Worm (Caenorhabditis elegans) whole organism, L4 larva: ENCODE data around the gene F38B7.17.

ENCODE experiments used
- D1046.2 ChIP-seq: fragments of 200-800 bp; sonication (Bioruptor generic); IDR thresholded peaks from 2 replicates; pipeline ENCODE4 v1.3.6; 2022; ENCODE audit warnings: missing genetic modification characterization, missing compliant biosample characterization
- F10B5.3 ChIP-seq: sonication (generic microtip); optimal IDR thresholded peaks from 2 replicates; lab custom pipeline; 2016; ENCODE audit warnings: mild to moderate bottlenecking, missing genetic modification characterization, missing compliant biosample characterization
- F26F4.8 ChIP-seq: fragments of 200-800 bp; sonication (Bioruptor generic); conservative IDR thresholded peaks from 2 replicates; pipeline ENCODE4 v1.3.6; 2022; ENCODE audit warnings: missing genetic modification characterization, missing compliant biosample characterization
- T26A8.4 ChIP-seq: fragments of 200-800 bp; sonication (Bioruptor generic); IDR thresholded peaks from 2 replicates; pipeline ENCODE4 v1.3.6; 2022; ENCODE audit warnings: missing genetic modification characterization, missing compliant biosample characterization
- Y48G9A.11 ChIP-seq: fragments of 200-800 bp; sonication (Bioruptor generic); IDR thresholded peaks from 2 replicates; pipeline ENCODE4 v1.3.6; 2022; ENCODE audit warnings: missing genetic modification reagents, missing genetic modification characterization, missing compliant biosample characterization
- Y75B8A.6 ChIP-seq: fragments of 200-800 bp; sonication (Bioruptor generic); IDR thresholded peaks from 2 replicates; pipeline ENCODE4 v1.3.6; 2022; ENCODE audit warnings: missing genetic modification reagents, missing genetic modification characterization, missing compliant biosample characterization
- ama-1 ChIP-seq: fragments of 150-350 bp; optimal IDR thresholded peaks from 2 replicates; lab custom pipeline; 2014; ENCODE audit warnings: inconsistent platforms, mixed read lengths
- attf-4 ChIP-seq: sonication (generic microtip); optimal IDR thresholded peaks from 3 replicates; lab custom pipeline; 2017; ENCODE audit warnings: missing biosample characterization, missing genetic modification characterization
- ceh-20 ChIP-seq: fragments of 200-800 bp; sonication (Bioruptor generic); IDR thresholded peaks from 2 replicates; pipeline ENCODE4 v1.3.6; 2022; ENCODE audit warnings: missing genetic modification reagents, missing genetic modification characterization, missing compliant biosample characterization
- ceh-44 ChIP-seq: fragments of 200-800 bp; sonication (Bioruptor generic); IDR thresholded peaks from 2 replicates; pipeline ENCODE4 v1.3.6; 2022; ENCODE audit warnings: missing genetic modification reagents, missing genetic modification characterization, missing compliant biosample characterization
- dmd-9 ChIP-seq: fragments of 200-800 bp; sonication (Bioruptor generic); IDR thresholded peaks from 2 replicates; pipeline ENCODE4 v1.3.6; 2022; ENCODE audit warnings: missing genetic modification reagents, missing genetic modification characterization, missing compliant biosample characterization
- dpl-1 ChIP-seq: fragments of 150-350 bp; optimal IDR thresholded peaks from 2 replicates; lab custom pipeline; 2014; ENCODE audit warnings: missing biosample characterization, missing genetic modification reagents, missing genetic modification characterization
- egl-27 ChIP-seq: sonication (generic microtip); optimal IDR thresholded peaks from 3 replicates; lab custom pipeline; 2017; ENCODE audit warnings: missing biosample characterization, missing genetic modification reagents, missing genetic modification characterization
- fkh-10 ChIP-seq: fragments of 150-350 bp; optimal IDR thresholded peaks from 2 replicates; lab custom pipeline; 2014; ENCODE audit warnings: missing biosample characterization, missing genetic modification reagents, missing genetic modification characterization
- gei-8 ChIP-seq: fragments of 200-800 bp; sonication (Bioruptor generic); optimal IDR thresholded peaks from 2 replicates; lab custom pipeline; 2018; ENCODE audit warnings: mild to moderate bottlenecking, missing genetic modification characterization, missing compliant biosample characterization
- hlh-11 ChIP-seq: fragments of 200-800 bp; sonication (Bioruptor generic); optimal IDR thresholded peaks from 2 replicates; lab custom pipeline; 2018; ENCODE audit warnings: mild to moderate bottlenecking, missing genetic modification characterization, missing compliant biosample characterization
- hmg-1.1 ChIP-seq: fragments of 200-800 bp; sonication (Bioruptor generic); IDR thresholded peaks from 2 replicates; pipeline ENCODE4 v1.3.6; 2022; ENCODE audit warnings: missing genetic modification reagents, missing genetic modification characterization, missing compliant biosample characterization
- lin-39 ChIP-seq: fragments of 150-350 bp; optimal IDR thresholded peaks from 2 replicates; lab custom pipeline; 2014; ENCODE audit warnings: missing biosample characterization, missing genetic modification reagents, missing genetic modification characterization
- madf-9 ChIP-seq: fragments of 200-800 bp; sonication (Bioruptor generic); conservative IDR thresholded peaks from 2 replicates; pipeline ENCODE4 v1.3.6; 2022; ENCODE audit warnings: missing genetic modification reagents, missing genetic modification characterization, missing compliant biosample characterization
- mdl-1 ChIP-seq, 2 experiments: fragments of 150-350 bp in 1 of 2; sonication (generic microtip) in 1 of 2; optimal IDR thresholded peaks; 2 replicates each; lab custom pipeline; 2014 to 2017; ENCODE audit warnings: missing biosample characterization in 2 of 2, missing genetic modification characterization in 2 of 2
- mdt-29 ChIP-seq: fragments of 200-800 bp; sonication (Bioruptor generic); IDR thresholded peaks from 2 replicates; pipeline ENCODE4 v1.3.6; 2022; ENCODE audit warnings: missing genetic modification reagents, missing genetic modification characterization, missing compliant biosample characterization
- mes-2 ChIP-seq: sonication (generic microtip); optimal IDR thresholded peaks from 2 replicates; lab custom pipeline; 2016; ENCODE audit warnings: missing genotype, mild to moderate bottlenecking, missing genetic modification characterization, missing compliant biosample characterization; ENCODE audit not compliant: poor library complexity, severe bottlenecking
- mxl-3 ChIP-seq: fragments of 200-800 bp; sonication (Bioruptor generic); optimal IDR thresholded peaks from 2 replicates; lab custom pipeline; 2018; ENCODE audit warnings: mild to moderate bottlenecking, missing genetic modification characterization, missing compliant biosample characterization
- nhr-111 ChIP-seq: fragments of 200-800 bp; sonication (Bioruptor generic); optimal IDR thresholded peaks from 2 replicates; lab custom pipeline; 2018; ENCODE audit warnings: mild to moderate bottlenecking, missing genetic modification characterization, missing compliant biosample characterization
- nhr-237 ChIP-seq: sonication (generic microtip); optimal IDR thresholded peaks from 2 replicates; lab custom pipeline; 2017; ENCODE audit warnings: missing biosample characterization, missing genetic modification characterization
- nhr-25 ChIP-seq: sonication (generic microtip); optimal IDR thresholded peaks from 2 replicates; lab custom pipeline; 2017; ENCODE audit warnings: missing genetic modification characterization, mild to moderate bottlenecking, missing compliant biosample characterization, antibody characterized with exemption, moderate library complexity, borderline replicate concordance; ENCODE audit not compliant: insufficient read depth
- nhr-28 ChIP-seq: fragments of 150-350 bp; optimal IDR thresholded peaks from 2 replicates; lab custom pipeline; 2014; ENCODE audit warnings: missing biosample characterization, missing genetic modification characterization
- pha-4 ChIP-seq, 2 experiments: fragments of 150-350 bp in 1 of 2; fragments of 200-800 bp in 1 of 2; sonication (Bioruptor generic) in 1 of 2; IDR thresholded peaks in 1 of 2; optimal IDR thresholded peaks in 1 of 2; 2 replicates each; pipeline versions ENCODE4 v1.3.6 to Lab custom; 2014 to 2022; ENCODE audit warnings: missing genetic modification characterization in 2 of 2, missing genetic modification reagents in 2 of 2, missing biosample characterization in 1 of 2, missing compliant biosample characterization in 1 of 2
- saeg-2 ChIP-seq: fragments of 200-800 bp; sonication (Bioruptor generic); IDR thresholded peaks from 2 replicates; pipeline ENCODE4 v1.3.6; 2022; ENCODE audit warnings: missing genetic modification reagents, missing genetic modification characterization, missing compliant biosample characterization
- sdz-12 ChIP-seq: fragments of 200-800 bp; sonication (Bioruptor generic); optimal IDR thresholded peaks from 2 replicates; lab custom pipeline; 2018; ENCODE audit warnings: mild to moderate bottlenecking, missing genetic modification characterization, missing compliant biosample characterization
- skn-1 ChIP-seq: fragments of 150-350 bp; optimal IDR thresholded peaks from 2 replicates; lab custom pipeline; 2014; ENCODE audit warnings: missing biosample characterization, missing genetic modification characterization
- snpc-1.2 ChIP-seq: fragments of 200-800 bp; sonication (Bioruptor generic); IDR thresholded peaks from 2 replicates; pipeline ENCODE4 v1.3.6; 2022; ENCODE audit warnings: missing genetic modification reagents, missing genetic modification characterization, missing compliant biosample characterization
- snpc-4 ChIP-seq: fragments of 150-350 bp; optimal IDR thresholded peaks from 2 replicates; lab custom pipeline; 2014; ENCODE audit warnings: missing biosample characterization, missing genetic modification characterization
- tra-1 ChIP-seq: fragments of 200-800 bp; sonication (Bioruptor generic); IDR thresholded peaks from 2 replicates; pipeline ENCODE4 v1.3.6; 2022; ENCODE audit warnings: missing genetic modification reagents, missing genetic modification characterization, missing compliant biosample characterization
- unc-130 ChIP-seq: sonication (generic microtip); optimal IDR thresholded peaks from 2 replicates; lab custom pipeline; 2016; ENCODE audit warnings: missing genetic modification reagents, missing genetic modification characterization, missing compliant biosample characterization
- unc-62 ChIP-seq, 3 experiments: fragments of 150-350 bp in 1 of 3; sonication (generic microtip); optimal IDR thresholded peaks in 2 of 3; peaks in 1 of 3; 1 replicate in 1 of 3; 2 replicates in 2 of 3; lab custom pipeline; 2014 to 2017; ENCODE audit warnings: missing biosample characterization in 3 of 3, missing genetic modification characterization in 3 of 3, missing genetic modification reagents in 3 of 3, missing genotype in 1 of 3
- vab-7 ChIP-seq: fragments of 200-800 bp; sonication (Bioruptor generic); IDR thresholded peaks from 2 replicates; pipeline ENCODE4 v1.3.6; 2022; ENCODE audit warnings: missing genetic modification reagents, missing genetic modification characterization, missing compliant biosample characterization
- zag-1 ChIP-seq: fragments of 150-350 bp; optimal IDR thresholded peaks from 2 replicates; lab custom pipeline; 2014; ENCODE audit warnings: missing biosample characterization, missing genetic modification characterization
- zfp-2 ChIP-seq: sonication (generic microtip); optimal IDR thresholded peaks from 2 replicates; lab custom pipeline; 2016; ENCODE audit warnings: mild to moderate bottlenecking, missing genetic modification characterization, missing compliant biosample characterization
- zip-11 ChIP-seq: fragments of 200-800 bp; sonication (Bioruptor generic); IDR thresholded peaks from 2 replicates; pipeline ENCODE4 v1.3.6; 2022; ENCODE audit warnings: missing genetic modification characterization, missing compliant biosample characterization
- zip-2 ChIP-seq: fragments of 150-350 bp; optimal IDR thresholded peaks from 2 replicates; lab custom pipeline; 2014; ENCODE audit warnings: missing biosample characterization, missing genetic modification characterization

F38B7.17 gene

ce11 chrV:11541284-11541683 is 7.5 kb downstream of the F38B7.17 start (continued):
- TF ChIP-seq Y48G9A.11 (0 out of 2 replicates have a peak, but pooled peaks have one; percentile 35), gei-8 (GFP tag; lab: Kevin White, UChicago) (peak; percentile 52), dpl-1 (GFP tag; lab: Kevin White, UChicago) (no peak), nhr-25 (tag; lab: Kevin White, UChicago) (no peak), madf-9 (GFP tag; lab: Robert Waterston, UW) (0 out of 2 replicates have a peak, but pooled peaks have one; percentile 53), snpc-1.2 (GFP tag; lab: Robert Waterston, UW) (0 out of 2 replicates have a peak, but pooled peaks have one; percentile 6), lin-39 (tag; lab: Kevin White, UChicago) (no peak), dmd-9 (0 out of 2 replicates have a peak, but pooled peaks have one; percentile 36), zip-11 (GFP tag; lab: Robert Waterston, UW) (no peak), D1046.2 (GFP tag; lab: Robert Waterston, UW) (peak; percentile 82; the same call in 1 of the 2 replicates), fkh-10 (GFP tag; lab: Kevin White, UChicago) (no peak), ama-1 (peak; percentile 19), hmg-1.1 (GFP tag; lab: Robert Waterston, UW) (0 out of 2 replicates have a peak, but pooled peaks have one; percentile 33), pha-4 (GFP tag; IDR thresholded peaks at IDR 0.05; lab: Robert Waterston, UW) (0 out of 2 replicates have a peak, but pooled peaks have one; percentile 44), pha-4 (tag; optimal IDR thresholded peaks at IDR 0.05; lab: Kevin White, UChicago) (no peak), attf-4 (tag; lab: Kevin White, UChicago) (no peak), zfp-2 (tag; lab: Kevin White, UChicago) (no peak), ceh-20 (GFP tag; lab: Robert Waterston, UW) (peak; percentile 42; the same call in 1 of the 2 replicates), mxl-3 (GFP tag; lab: Kevin White, UChicago) (no peak), tra-1 (GFP tag; lab: Robert Waterston, UW) (0 out of 2 replicates have a peak, but pooled peaks have one; percentile 9), egl-27 (tag; lab: Kevin White, UChicago) (no peak), unc-62 (GFP tag; optimal IDR thresholded peaks at IDR 0.05 in 1 of 2; lab: Kevin White, UChicago) (no peak), unc-62 (tag; optimal IDR thresholded peaks at IDR 0.05; lab: Kevin White, UChicago) (no peak), zag-1 (tag; lab: Kevin White, UChicago) (no peak), nhr-237 (tag; lab: Kevin White, UChicago) (no peak), mdt-29 (GFP tag; lab: Robert Waterston, UW) (0 out of 2 replicates have a peak, but pooled peaks have one; percentile 5), nhr-111 (GFP tag; lab: Kevin White, UChicago) (no peak), snpc-4 (tag; lab: Kevin White, UChicago) (no peak)

DNA sequence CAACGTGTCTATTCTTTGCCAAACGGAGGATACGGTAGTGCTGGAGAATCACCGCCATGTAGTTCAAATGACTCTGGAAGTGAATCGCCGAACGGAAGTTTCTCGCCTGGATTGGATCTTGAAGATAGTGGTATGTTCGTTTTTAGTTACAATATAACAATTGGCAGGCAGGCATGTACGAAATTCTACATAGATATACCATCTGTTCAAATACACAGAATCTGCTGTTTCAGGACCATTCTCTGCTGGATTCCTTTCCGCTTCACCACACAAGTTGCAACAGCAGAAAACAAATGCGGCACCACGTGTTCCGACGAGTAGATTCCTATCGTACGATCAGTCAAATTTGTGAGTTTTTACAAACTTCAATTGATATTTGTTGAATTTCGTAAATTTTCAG is 9.3 kb downstream of the F38B7.17 start:
- TF ChIP-seq dpl-1 (GFP tag; lab: Kevin White, UChicago) (no peak), skn-1 (tag; lab: Kevin White, UChicago) (peak; percentile 15), unc-62 (GFP tag; optimal IDR thresholded peaks at IDR 0.05 in 1 of 2; lab: Kevin White, UChicago) (peak in 1 of 2 experiments; percentile 97), unc-62 (tag; optimal IDR thresholded peaks at IDR 0.05; lab: Kevin White, UChicago) (no peak)

- no peak for TF ChIP-seq T26A8.4 (GFP tag; lab: Robert Waterston, UW)
- no peak for TF ChIP-seq F10B5.3
- TF ChIP-seq hlh-11 (tag; lab: Kevin White, UChicago): no peak
- no peak for TF ChIP-seq ceh-44 (GFP tag; lab: Robert Waterston, UW)
- TF ChIP-seq dmd-9: no peak
- TF ChIP-seq unc-62 (GFP tag; optimal IDR thresholded peaks at IDR 0.05 in 1 of 2; lab: Kevin White, UChicago): peak in 1 of 2 experiments; percentile 85
- no peak for TF ChIP-seq unc-62 (tag; optimal IDR thresholded peaks at IDR 0.05; lab: Kevin White, UChicago)
- no peak for TF ChIP-seq tra-1 (GFP tag; lab: Robert Waterston, UW)
- TF ChIP-seq nhr-28: no peak
- TF ChIP-seq saeg-2: no peak
- TF ChIP-seq F26F4.8: 0 out of 2 replicates have a peak, but pooled peaks have one; percentile 28
- no peak for TF ChIP-seq unc-130
- TF ChIP-seq zip-2: no peak
- TF ChIP-seq mdl-1 (tag; optimal IDR thresholded peaks at IDR 0.05; lab: Kevin White, UChicago): no peak
- no peak for TF ChIP-seq mes-2
- TF ChIP-seq sdz-12 (GFP tag; lab: Kevin White, UChicago): no peak
- 0 out of 2 replicates have a peak, but pooled peaks have one; percentile 19 for TF ChIP-seq Y75B8A.6 (GFP tag; lab: Robert Waterston, UW)
- no peak for TF ChIP-seq snpc-4 (tag; lab: Kevin White, UChicago)
- no peak for TF ChIP-seq vab-7 (GFP tag; lab: Robert Waterston, UW)
- TF ChIP-seq, all 104 proteins: peak for 3
Observed at ce11 chrV:11536667-11537066, 12.1 kb downstream of the F38B7.17 start.
